Worm (Caenorhabditis elegans): ENCODE data around the gene F20B6.10.

F20B6.10 gene

ce11 chrX:4244489-4245123, 27.6 kb upstream of the F20B6.10 start:
- TF ChIP-seq pes-1 (GFP tag; IDR thresholded peaks at IDR 0.05) (no peak), ceh-13 (GFP tag; optimal IDR thresholded peaks at IDR 0.05) (no peak), tbx-37 (GFP tag; conservative IDR thresholded peaks at IDR 0.05) (no peak), flt-1 (GFP tag; IDR thresholded peaks at IDR 0.05) (no peak), tbx-11 (GFP tag; IDR thresholded peaks at IDR 0.05) (no peak), aly-1 (tag; optimal IDR thresholded peaks at IDR 0.05) (no peak), ama-1 (optimal IDR thresholded peaks at IDR 0.05) (no peak), ceh-36 (tag; optimal IDR thresholded peaks at IDR 0.05) (no peak), tra-4 (tag; optimal IDR thresholded peaks at IDR 0.05) (no peak), ets-7 (tag; optimal IDR thresholded peaks at IDR 0.05) (no peak), hmg-4 (GFP tag; optimal IDR thresholded peaks at IDR 0.05) (no peak), F13C5.2 (tag; optimal IDR thresholded peaks at IDR 0.05) (no peak), sea-1 (GFP tag; conservative IDR thresholded peaks at IDR 0.05) (no peak), hmbx-1 (tag; optimal IDR thresholded peaks at IDR 0.05) (no peak), hnd-1 (tag; optimal IDR thresholded peaks at IDR 0.05) (no peak), B0310.2 (tag; optimal IDR thresholded peaks at IDR 0.05) (no peak)

ce11 chrX:4238971-4239370, 22.0 kb upstream of the F20B6.10 start:
- TF ChIP-seq ama-1 (optimal IDR thresholded peaks at IDR 0.05) (no peak), B0310.2 (tag; optimal IDR thresholded peaks at IDR 0.05) (no peak), pes-1 (GFP tag; IDR thresholded peaks at IDR 0.05) (no peak), tbx-11 (GFP tag; IDR thresholded peaks at IDR 0.05) (no peak), ceh-36 (tag; optimal IDR thresholded peaks at IDR 0.05) (no peak), flt-1 (GFP tag; IDR thresholded peaks at IDR 0.05) (no peak), sea-1 (GFP tag; conservative IDR thresholded peaks at IDR 0.05) (no peak), scrt-1 (GFP tag; IDR thresholded peaks at IDR 0.05) (no peak), tra-4 (tag; optimal IDR thresholded peaks at IDR 0.05) (no peak), ets-7 (tag; optimal IDR thresholded peaks at IDR 0.05) (no peak)

ce11 chrX:4235752-4236151, 18.8 kb upstream of the F20B6.10 start, which contains the start of gene rab-37:
Gene rab-37, minus strand, starts transcription at chrX:4235852.
- TF ChIP-seq hnd-1 (tag; optimal IDR thresholded peaks at IDR 0.05): no peak
- no peak for TF ChIP-seq aly-1 (tag; optimal IDR thresholded peaks at IDR 0.05)

- TF ChIP-seq pes-1 (GFP tag; IDR thresholded peaks at IDR 0.05): 0 out of 2 replicates have a peak, but pooled peaks have one; percentile 24
- no peak for TF ChIP-seq ets-7 (tag; optimal IDR thresholded peaks at IDR 0.05)
- no peak for TF ChIP-seq F13C5.2 (tag; optimal IDR thresholded peaks at IDR 0.05)
- peak; percentile 37 for TF ChIP-seq B0310.2 (tag; optimal IDR thresholded peaks at IDR 0.05)
These were observed 5.9 kb upstream of the F20B6.10 start for ce11 chrX:4222779-4223387.

- TF ChIP-seq hnd-1 (tag; optimal IDR thresholded peaks at IDR 0.05): no peak
- TF ChIP-seq tbx-11 (GFP tag; IDR thresholded peaks at IDR 0.05): no peak
- TF ChIP-seq sea-1 (GFP tag; conservative IDR thresholded peaks at IDR 0.05): no peak
- no peak; the same call in 1 of the 2 replicates for TF ChIP-seq tbx-37 (GFP tag; conservative IDR thresholded peaks at IDR 0.05)
- no peak for TF ChIP-seq tra-4 (tag; optimal IDR thresholded peaks at IDR 0.05)
- TF ChIP-seq flt-1 (GFP tag; IDR thresholded peaks at IDR 0.05): no peak
- TF ChIP-seq ets-7 (tag; optimal IDR thresholded peaks at IDR 0.05): no peak
These were observed 5.2 kb upstream of the F20B6.10 start for ce11 chrX:4222200-4222599.

ce11 chrX:4219487-4219886, 2.5 kb upstream of the F20B6.10 start:
- TF ChIP-seq ets-7 (tag; optimal IDR thresholded peaks at IDR 0.05) (no peak), B0310.2 (tag; optimal IDR thresholded peaks at IDR 0.05) (no peak), ceh-36 (tag; optimal IDR thresholded peaks at IDR 0.05) (no peak)

- no peak for TF ChIP-seq ets-7 (tag; optimal IDR thresholded peaks at IDR 0.05)
- 0 out of 2 replicates have a peak, but pooled peaks have one; percentile 7 for TF ChIP-seq pes-1 (GFP tag; IDR thresholded peaks at IDR 0.05)
- no peak for TF ChIP-seq scrt-1 (GFP tag; IDR thresholded peaks at IDR 0.05)
- TF ChIP-seq hnd-1 (tag; optimal IDR thresholded peaks at IDR 0.05): no peak
- no peak for TF ChIP-seq tbx-37 (GFP tag; conservative IDR thresholded peaks at IDR 0.05)
These were observed 1.2 kb upstream of the F20B6.10 start, which contains the start of gene W01H2.2 for ce11 chrX:4218174-4218573. Gene W01H2.2, minus strand, starts transcription at chrX:4218458.

ce11 chrX:4215500-4216107, 1.4 kb downstream of the F20B6.10 start:
- TF ChIP-seq scrt-1 (GFP tag; IDR thresholded peaks at IDR 0.05) (no peak), F13C5.2 (tag; optimal IDR thresholded peaks at IDR 0.05) (no peak), hmg-4 (GFP tag; optimal IDR thresholded peaks at IDR 0.05) (no peak), ets-7 (tag; optimal IDR thresholded peaks at IDR 0.05) (no peak), hnd-1 (tag; optimal IDR thresholded peaks at IDR 0.05) (no peak), aly-1 (tag; optimal IDR thresholded peaks at IDR 0.05) (no peak), tra-4 (tag; optimal IDR thresholded peaks at IDR 0.05) (no peak), flt-1 (GFP tag; IDR thresholded peaks at IDR 0.05) (no peak), hmbx-1 (tag; optimal IDR thresholded peaks at IDR 0.05) (no peak), tbx-11 (GFP tag; IDR thresholded peaks at IDR 0.05) (no peak), B0310.2 (tag; optimal IDR thresholded peaks at IDR 0.05) (no peak), ceh-36 (tag; optimal IDR thresholded peaks at IDR 0.05) (no peak), pes-1 (GFP tag; IDR thresholded peaks at IDR 0.05) (no peak)
